Fruit fly (Drosophila melanogaster): ENCODE measurements around the gene CkIIbeta.

Gene CkIIbeta

dm6 chrX:11821946-11822345, 29.6 kb downstream of the CkIIbeta start:
- no peak for TF ChIP-seq CG8478 (optimal IDR thresholded peaks at IDR 0.05)
- TF ChIP-seq CTCF (optimal IDR thresholded peaks at IDR 0.05), result no peak

- no peak for TF ChIP-seq CTCF (optimal IDR thresholded peaks at IDR 0.05)
- TF ChIP-seq CG8478 (optimal IDR thresholded peaks at IDR 0.05), result no peak
Measured at dm6 chrX:11823003-11823402, 30.7 kb downstream of the CkIIbeta start.

- no peak for TF ChIP-seq CG8478 (optimal IDR thresholded peaks at IDR 0.05)
- no peak for TF ChIP-seq CTCF (optimal IDR thresholded peaks at IDR 0.05)
Measured at dm6 chrX:11828336-11829007, 36.1 kb downstream of the CkIIbeta start.

- TF ChIP-seq CG8478 (optimal IDR thresholded peaks at IDR 0.05), result no peak
- TF ChIP-seq CTCF (optimal IDR thresholded peaks at IDR 0.05), result no peak
Measured at dm6 chrX:11837926-11838325, 45.6 kb downstream of the CkIIbeta start, which contains the start of gene CG15741. Gene CG15741, minus strand, starts transcription at chrX:11838026.

- TF ChIP-seq CG8478 (optimal IDR thresholded peaks at IDR 0.05), result no peak
- TF ChIP-seq CTCF (optimal IDR thresholded peaks at IDR 0.05), result no peak
Measured at dm6 chrX:11839308-11839707, 47.0 kb downstream of the CkIIbeta start, which contains the start of gene Cyp28c1. Gene Cyp28c1, plus strand, starts transcription at chrX:11839608.

dm6 chrX:11841702-11842378, 49.5 kb downstream of the CkIIbeta start:
- TF ChIP-seq CG8478 (optimal IDR thresholded peaks at IDR 0.05), result no peak
- no peak for TF ChIP-seq CTCF (optimal IDR thresholded peaks at IDR 0.05)

dm6 chrX:11846049-11846718, 53.9 kb downstream of the CkIIbeta start, which contains the start of gene CG15740:
Gene CG15740, minus strand, starts transcription at chrX:11846099.
- no peak for TF ChIP-seq CTCF (optimal IDR thresholded peaks at IDR 0.05)

- no peak for TF ChIP-seq CTCF (optimal IDR thresholded peaks at IDR 0.05)
- TF ChIP-seq CG8478 (optimal IDR thresholded peaks at IDR 0.05), result no peak
Measured at dm6 chrX:11848507-11849264, 56.4 kb downstream of the CkIIbeta start.

- TF ChIP-seq CTCF (optimal IDR thresholded peaks at IDR 0.05) (no peak), CG8478 (optimal IDR thresholded peaks at IDR 0.05) (no peak)
Measured at dm6 chrX:11849267-11849666, 56.9 kb downstream of the CkIIbeta start.
